Fruit fly (Drosophila melanogaster) whole organism, embryonic: ENCODE results near the gene inaE.

Source experiments
- C15 ChIP-seq: fragments of 200-800 bp; sonication (Bioruptor generic); IDR thresholded peaks from 3 replicates; pipeline ENCODE4 v1.3.6; 2022; ENCODE audit warnings: missing biosample characterization, missing genetic modification characterization
- CG10209 ChIP-seq: fragments of 200-800 bp; sonication (Bioruptor generic); optimal IDR thresholded peaks from 3 replicates; lab custom pipeline; 2017; ENCODE audit warnings: missing biosample characterization, mild to moderate bottlenecking, missing genetic modification characterization, missing genetic modification reagents
- CG10543 ChIP-seq: fragments of 200-800 bp; sonication (Bioruptor generic); optimal IDR thresholded peaks from 3 replicates; lab custom pipeline; 2017; ENCODE audit warnings: missing biosample characterization, mild to moderate bottlenecking, missing genetic modification characterization, moderate library complexity
- CG12659 ChIP-seq: fragments of 200-800 bp; sonication (Bioruptor generic); optimal IDR thresholded peaks from 3 replicates; lab custom pipeline; 2017; ENCODE audit warnings: mild to moderate bottlenecking, missing biosample characterization, missing genetic modification reagents, missing genetic modification characterization
- CG12942 ChIP-seq: fragments of 200-800 bp; sonication (Bioruptor generic); optimal IDR thresholded peaks from 3 replicates; lab custom pipeline; 2016; ENCODE audit warnings: missing biosample characterization, missing genetic modification characterization
- CG14710 ChIP-seq: fragments of 200-800 bp; sonication (Bioruptor generic); optimal IDR thresholded peaks from 3 replicates; lab custom pipeline; 2019; ENCODE audit warnings: missing biosample characterization, mild to moderate bottlenecking, missing genetic modification characterization, moderate library complexity
- CG16779 ChIP-seq: fragments of 200-800 bp; sonication (Bioruptor generic); IDR thresholded peaks from 2 replicates; pipeline ENCODE4 v1.3.6; 2022; ENCODE audit warnings: missing biosample characterization, missing genetic modification characterization
- CG17328 ChIP-seq: fragments of 200-800 bp; sonication (Bioruptor generic); IDR thresholded peaks from 2 replicates; pipeline ENCODE4 v1.3.6; 2022; ENCODE audit warnings: missing biosample characterization, missing genetic modification characterization
- CG18011 ChIP-seq: fragments of 200-800 bp; sonication (Bioruptor generic); optimal IDR thresholded peaks from 2 replicates; lab custom pipeline; 2017; ENCODE audit warnings: missing biosample characterization, missing genetic modification characterization, mild to moderate bottlenecking, moderate library complexity, missing genotype
- CG18476 ChIP-seq: fragments of 200-800 bp; sonication (Bioruptor generic); optimal IDR thresholded peaks from 2 replicates; lab custom pipeline; 2016; ENCODE audit warnings: missing biosample characterization, mild to moderate bottlenecking, missing genetic modification characterization
- CG2202 ChIP-seq: fragments of 200-800 bp; sonication (Bioruptor generic); optimal IDR thresholded peaks from 2 replicates; lab custom pipeline; 2018; ENCODE audit warnings: missing biosample characterization, mild to moderate bottlenecking, missing genetic modification characterization
- CG3847 ChIP-seq: fragments of 200-800 bp; sonication (Bioruptor generic); IDR thresholded peaks from 2 replicates; pipeline ENCODE4 v1.3.6; 2022; ENCODE audit warnings: missing biosample characterization, missing genetic modification characterization
- CG5953 ChIP-seq: fragments of 200-800 bp; sonication (Bioruptor generic); IDR thresholded peaks from 2 replicates; pipeline ENCODE4 v1.3.6; 2022; ENCODE audit warnings: missing biosample characterization, missing genetic modification characterization
- CG6765 ChIP-seq: fragments of 200-800 bp; sonication (Bioruptor generic); optimal IDR thresholded peaks from 3 replicates; lab custom pipeline; 2017; ENCODE audit warnings: missing biosample characterization, mild to moderate bottlenecking, missing genetic modification characterization
- CG7839 ChIP-seq: fragments of 200-800 bp; sonication (Bioruptor generic); optimal IDR thresholded peaks from 3 replicates; lab custom pipeline; 2018; ENCODE audit warnings: missing biosample characterization, mild to moderate bottlenecking, missing genetic modification characterization, moderate library complexity
- CG7928 ChIP-seq: fragments of 200-800 bp; sonication (Bioruptor generic); optimal IDR thresholded peaks from 2 replicates; lab custom pipeline; 2017; ENCODE audit warnings: missing biosample characterization, mild to moderate bottlenecking, missing genetic modification characterization
- CG8089 ChIP-seq: fragments of 200-800 bp; sonication (Bioruptor generic); optimal IDR thresholded peaks from 3 replicates; lab custom pipeline; 2016; ENCODE audit warnings: missing biosample characterization, missing genetic modification characterization
- CG8765 ChIP-seq: fragments of 200-800 bp; sonication (Bioruptor generic); IDR thresholded peaks from 2 replicates; pipeline ENCODE4 v1.3.6; 2022; ENCODE audit warnings: missing biosample characterization, missing genetic modification characterization
- CG9215 ChIP-seq: fragments of 200-800 bp; sonication (Bioruptor generic); IDR thresholded peaks from 2 replicates; pipeline ENCODE4 v1.3.6; 2022; ENCODE audit warnings: missing biosample characterization, missing genetic modification characterization
- CG9437 ChIP-seq: fragments of 200-800 bp; sonication (Bioruptor generic); optimal IDR thresholded peaks from 2 replicates; lab custom pipeline; 2018; ENCODE audit warnings: missing biosample characterization, mild to moderate bottlenecking, missing genetic modification characterization
- Dfd ChIP-seq, 2 experiments: fragments of >200 bp; optimal IDR thresholded peaks; 2 replicates each; lab custom pipeline; 2017; ENCODE audit warnings: missing biosample characterization in 2 of 2, missing genetic modification characterization in 2 of 2
- E2f2 ChIP-seq: fragments of 200-800 bp; sonication (Bioruptor generic); IDR thresholded peaks from 2 replicates; pipeline ENCODE4 v1.3.6; 2022; ENCODE audit warnings: missing biosample characterization, missing genetic modification characterization
- Eip74EF ChIP-seq, 2 experiments: fragments of 200-800 bp in 1 of 2; fragments of >200 bp in 1 of 2; sonication (Bioruptor generic) in 1 of 2; optimal IDR thresholded peaks; 2 replicates each; lab custom pipeline; 2017 to 2019; ENCODE audit warnings: missing biosample characterization in 2 of 2, missing genetic modification characterization in 2 of 2, mild to moderate bottlenecking in 1 of 2, moderate library complexity in 1 of 2
- Gsc ChIP-seq: fragments of 200-800 bp; sonication (Bioruptor generic); IDR thresholded peaks from 2 replicates; pipeline ENCODE4 v1.3.6; 2022; ENCODE audit warnings: missing biosample characterization, missing genetic modification characterization
- HLH4C ChIP-seq: fragments of 200-800 bp; sonication (Bioruptor generic); IDR thresholded peaks from 3 replicates; pipeline ENCODE4 v1.3.6; 2022; ENCODE audit warnings: missing biosample characterization, missing genetic modification characterization; ENCODE audit not compliant: partially characterized antibody
- HmgZ ChIP-seq: fragments of 200-800 bp; sonication (Bioruptor generic); optimal IDR thresholded peaks from 2 replicates; lab custom pipeline; 2018; ENCODE audit warnings: missing biosample characterization, mild to moderate bottlenecking, missing genetic modification characterization
- Hmx ChIP-seq: fragments of 200-800 bp; sonication (Bioruptor generic); optimal IDR thresholded peaks from 2 replicates; lab custom pipeline; 2016; ENCODE audit warnings: missing biosample characterization, missing genetic modification characterization
- Jarid2 ChIP-seq: fragments of 200-800 bp; sonication (Bioruptor generic); optimal IDR thresholded peaks from 3 replicates; lab custom pipeline; 2017; ENCODE audit warnings: mild to moderate bottlenecking, missing biosample characterization, missing genetic modification reagents, missing genetic modification characterization
- Scr ChIP-seq: fragments of 200-800 bp; sonication (Bioruptor generic); IDR thresholded peaks from 2 replicates; pipeline ENCODE4 v1.3.6; 2022; ENCODE audit warnings: missing biosample characterization, missing genetic modification characterization; ENCODE audit not compliant: partially characterized antibody
- Taf1 ChIP-seq: fragments of 200-800 bp; sonication (Bioruptor generic); IDR thresholded peaks from 2 replicates; pipeline ENCODE4 v1.3.6; 2022; ENCODE audit warnings: missing biosample characterization, missing genetic modification characterization
- YL-1 ChIP-seq: fragments of 200-800 bp; sonication (Bioruptor generic); optimal IDR thresholded peaks from 3 replicates; lab custom pipeline; 2017; ENCODE audit warnings: missing biosample characterization, mild to moderate bottlenecking, missing genetic modification characterization
- abd-A ChIP-seq: fragments of 200-800 bp; sonication (Bioruptor generic); optimal IDR thresholded peaks from 3 replicates; lab custom pipeline; 2019; ENCODE audit warnings: missing biosample characterization, mild to moderate bottlenecking, missing genetic modification characterization, moderate library complexity
- bab2 ChIP-seq: fragments of 200-800 bp; sonication (Bioruptor generic); optimal IDR thresholded peaks from 2 replicates; lab custom pipeline; 2016; ENCODE audit warnings: missing biosample characterization, missing genetic modification characterization
- bsh ChIP-seq, 2 experiments: fragments of 200-800 bp; sonication (Bioruptor generic); optimal IDR thresholded peaks; 2 replicates each; lab custom pipeline; 2017 to 2018; ENCODE audit warnings: mild to moderate bottlenecking in 2 of 2, missing biosample characterization in 2 of 2, missing genetic modification characterization in 2 of 2, moderate library complexity in 1 of 2
- corto ChIP-seq: fragments of 200-800 bp; sonication (Bioruptor generic); optimal IDR thresholded peaks from 2 replicates; lab custom pipeline; 2016; ENCODE audit warnings: missing biosample characterization, mild to moderate bottlenecking, missing genetic modification characterization, moderate library complexity
- dati ChIP-seq: fragments of 200-800 bp; sonication (Bioruptor generic); IDR thresholded peaks from 2 replicates; pipeline ENCODE4 v1.3.6; 2022; ENCODE audit warnings: missing biosample characterization, missing genetic modification characterization
- en ChIP-seq: fragments of 200-800 bp; sonication (Bioruptor generic); optimal IDR thresholded peaks from 2 replicates; lab custom pipeline; 2016; ENCODE audit warnings: missing biosample characterization, missing genetic modification characterization
- eve ChIP-seq, 2 experiments: fragments of >200 bp; optimal IDR thresholded peaks; 2 replicates each; lab custom pipeline; 2017; ENCODE audit warnings: missing biosample characterization in 2 of 2, missing genetic modification characterization in 2 of 2
- fd3F ChIP-seq: fragments of 200-800 bp; sonication (Bioruptor generic); optimal IDR thresholded peaks from 2 replicates; lab custom pipeline; 2018; ENCODE audit warnings: missing biosample characterization, mild to moderate bottlenecking, missing genetic modification characterization, moderate library complexity
- gce ChIP-seq: fragments of 200-800 bp; sonication (Bioruptor generic); IDR thresholded peaks from 3 replicates; pipeline ENCODE4 v1.3.6; 2022; ENCODE audit warnings: missing biosample characterization, missing genetic modification characterization
- gfzf ChIP-seq: fragments of 200-800 bp; sonication (Bioruptor generic); optimal IDR thresholded peaks from 2 replicates; lab custom pipeline; 2016; ENCODE audit warnings: missing biosample characterization, mild to moderate bottlenecking, missing genetic modification characterization, moderate library complexity
- gsb ChIP-seq: fragments of 200-800 bp; sonication (Bioruptor generic); IDR thresholded peaks from 2 replicates; pipeline ENCODE4 v1.3.6; 2022; ENCODE audit warnings: missing biosample characterization, missing genetic modification characterization
- insv ChIP-seq, 2 experiments: fragments of 200-800 bp; sonication (Bioruptor generic); optimal IDR thresholded peaks; 3 replicates each; lab custom pipeline; 2016 to 2018; ENCODE audit warnings: missing biosample characterization in 2 of 2, missing genetic modification characterization in 2 of 2
- jing ChIP-seq: fragments of 200-800 bp; sonication (Bioruptor generic); optimal IDR thresholded peaks from 2 replicates; lab custom pipeline; 2018; ENCODE audit warnings: missing biosample characterization, mild to moderate bottlenecking, missing genetic modification characterization
- p53 ChIP-seq: fragments of 200-800 bp; sonication (Bioruptor generic); optimal IDR thresholded peaks from 2 replicates; lab custom pipeline; 2016; ENCODE audit warnings: missing biosample characterization, missing genetic modification characterization
- scrt ChIP-seq: fragments of 200-800 bp; sonication (Bioruptor generic); optimal IDR thresholded peaks from 2 replicates; lab custom pipeline; 2018; ENCODE audit warnings: missing biosample characterization, mild to moderate bottlenecking, missing genetic modification characterization, moderate library complexity
- sens-2 ChIP-seq: fragments of 200-800 bp; sonication (Bioruptor generic); IDR thresholded peaks from 2 replicates; pipeline ENCODE4 v1.3.6; 2022; ENCODE audit warnings: missing biosample characterization, missing genetic modification characterization
- slou ChIP-seq: fragments of 200-800 bp; sonication (Bioruptor generic); optimal IDR thresholded peaks from 3 replicates; lab custom pipeline; 2016; ENCODE audit warnings: missing biosample characterization, missing genetic modification characterization
- trem ChIP-seq: fragments of 200-800 bp; optimal IDR thresholded peaks from 3 replicates; lab custom pipeline; 2019; ENCODE audit warnings: missing biosample characterization, mild to moderate bottlenecking, missing genetic modification characterization, moderate library complexity
- tup ChIP-seq: fragments of 200-800 bp; sonication (Bioruptor generic); optimal IDR thresholded peaks from 2 replicates; lab custom pipeline; 2016; ENCODE audit warnings: missing biosample characterization, mild to moderate bottlenecking, missing genetic modification characterization, moderate library complexity
- wor ChIP-seq: fragments of 200-800 bp; sonication (Bioruptor generic); IDR thresholded peaks from 2 replicates; pipeline ENCODE4 v1.3.6; 2022; ENCODE audit warnings: missing biosample characterization, missing genetic modification characterization
- zfh1 ChIP-seq: fragments of 200-800 bp; sonication (Bioruptor generic); IDR thresholded peaks from 3 replicates; pipeline ENCODE4 v1.3.6; 2022; ENCODE audit warnings: missing biosample characterization, missing genetic modification characterization

inaE gene

dm6 chrX:13830029-13830428 is 46.5 kb downstream of the inaE start, which contains the start of gene jub (continued):
- no peak for TF ChIP-seq abd-A (tag; lab: Kevin White, UChicago)
- no peak for TF ChIP-seq CG17328 (GFP tag; lab: Robert Waterston, UW)
- peak; percentile 42 for TF ChIP-seq E2f2 (GFP tag; lab: Robert Waterston, UW)
- TF ChIP-seq CG12659 (GFP tag; lab: Kevin White, UChicago): peak; percentile 26
- TF ChIP-seq fd3F: no peak
- TF ChIP-seq tup (GFP tag; lab: Kevin White, UChicago): no peak
- TF ChIP-seq slou (GFP tag; lab: Kevin White, UChicago): no peak
- TF ChIP-seq Scr (GFP tag; lab: Robert Waterston, UW): peak; percentile 38
- TF ChIP-seq p53 (GFP tag; lab: Kevin White, UChicago): no peak
- TF ChIP-seq Dfd (GFP tag; optimal IDR thresholded peaks at IDR 0.05; lab: Kevin White, UChicago): no peak
- TF ChIP-seq Jarid2 (GFP tag; lab: Kevin White, UChicago): no peak
- TF ChIP-seq gce: no peak
- no peak for TF ChIP-seq Hmx (GFP tag; lab: Kevin White, UChicago)
- TF ChIP-seq bab2: no peak
- TF ChIP-seq YL-1 (GFP tag; lab: Kevin White, UChicago): peak; percentile 75
- TF ChIP-seq CG6765 (GFP tag; lab: Kevin White, UChicago): no peak
- no peak for TF ChIP-seq corto (GFP tag; lab: Kevin White, UChicago)
- no peak for TF ChIP-seq bsh (GFP tag; optimal IDR thresholded peaks at IDR 0.05; lab: Kevin White, UChicago)
- TF ChIP-seq wor: no peak
- no peak for TF ChIP-seq insv (GFP tag; optimal IDR thresholded peaks at IDR 0.05; lab: Kevin White, UChicago)
- TF ChIP-seq scrt (GFP tag; lab: Kevin White, UChicago): no peak
- TF ChIP-seq CG12942 (GFP tag; lab: Kevin White, UChicago): no peak
- no peak for TF ChIP-seq eve (GFP tag; optimal IDR thresholded peaks at IDR 0.05; lab: Kevin White, UChicago)
- no peak for TF ChIP-seq en (GFP tag; lab: Kevin White, UChicago)
- TF ChIP-seq CG7839: no peak
- TF ChIP-seq dati: no peak
- no peak for TF ChIP-seq CG2202
- no peak for TF ChIP-seq CG18011 (GFP tag; lab: Kevin White, UChicago)
- TF ChIP-seq CG8765 (GFP tag; lab: Robert Waterston, UW): no peak
- no peak for TF ChIP-seq C15 (GFP tag; lab: Robert Waterston, UW)
- no peak for TF ChIP-seq CG8089
- no peak for TF ChIP-seq CG10209
- TF ChIP-seq gsb (GFP tag; lab: Robert Waterston, UW): no peak
- no peak for TF ChIP-seq CG10543 (GFP tag; lab: Kevin White, UChicago)
- TF ChIP-seq HmgZ: no peak
- no peak for TF ChIP-seq CG3847 (GFP tag; lab: Robert Waterston, UW)
- TF ChIP-seq HLH4C: no peak
- no peak for TF ChIP-seq Taf1
- TF ChIP-seq jing (GFP tag; lab: Kevin White, UChicago): no peak
- TF ChIP-seq sens-2 (GFP tag; lab: Robert Waterston, UW): no peak
- no peak for TF ChIP-seq zfh1 (GFP tag; lab: Robert Waterston, UW)
- no peak for TF ChIP-seq CG9215 (GFP tag; lab: Robert Waterston, UW)
- TF ChIP-seq CG5953 (GFP tag; lab: Robert Waterston, UW): no peak
- TF ChIP-seq trem: peak; percentile 5
- no peak for TF ChIP-seq CG7928 (GFP tag; lab: Kevin White, UChicago)
- TF ChIP-seq CG9437: no peak
- peak; percentile 82 for TF ChIP-seq gfzf (GFP tag; lab: Kevin White, UChicago)
- TF ChIP-seq Eip74EF (GFP tag; optimal IDR thresholded peaks at IDR 0.05; lab: Kevin White, UChicago): no peak
- no peak for TF ChIP-seq CG18476
- peak; percentile 20 for TF ChIP-seq CG14710 (tag; lab: Kevin White, UChicago)
- TF ChIP-seq Gsc (GFP tag; lab: Robert Waterston, UW): no peak
- no peak for TF ChIP-seq CG16779
